Worm (Caenorhabditis elegans): Measurements from ENCODE around the gene K08B12.3.

DNA sequence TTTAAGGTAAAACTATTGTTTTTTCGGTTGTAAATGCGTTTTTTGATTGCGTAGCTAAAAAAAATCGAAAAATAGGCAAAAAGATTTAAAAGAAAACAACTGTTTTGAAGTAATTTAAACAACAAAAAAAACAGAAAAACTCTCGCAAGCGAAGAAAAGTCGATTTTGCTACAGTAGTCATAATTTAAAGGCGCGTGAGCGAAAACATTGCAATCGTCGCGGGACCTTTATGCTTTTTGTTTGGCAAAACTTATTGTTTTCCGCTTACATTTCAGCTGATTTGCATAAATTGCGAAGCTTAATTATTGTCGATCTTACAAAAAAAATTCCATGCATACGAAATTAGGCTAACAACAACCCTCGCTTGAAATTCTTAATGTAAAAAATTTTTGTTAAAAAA is 33.0 kb downstream of the K08B12.3 start:
- TF ChIP-seq Y22D7AL.16 (tag; optimal IDR thresholded peaks at IDR 0.05) = no peak
- TF ChIP-seq unc-3 (GFP tag; conservative IDR thresholded peaks at IDR 0.05) = no peak
- no peak for TF ChIP-seq unc-3 (tag; optimal IDR thresholded peaks at IDR 0.05)
- no peak for TF ChIP-seq unc-86 (tag; optimal IDR thresholded peaks at IDR 0.05)
- TF ChIP-seq zip-5 (tag; optimal IDR thresholded peaks at IDR 0.05) = no peak
- no peak for TF ChIP-seq hlh-15 (tag; optimal IDR thresholded peaks at IDR 0.05)
- TF ChIP-seq pha-4 (tag; optimal IDR thresholded peaks at IDR 0.05) = no peak
- no peak for TF ChIP-seq dve-1 (tag; optimal IDR thresholded peaks at IDR 0.05)
- TF ChIP-seq pax-1 (tag; optimal IDR thresholded peaks at IDR 0.05) = no peak
- no peak for TF ChIP-seq ceh-9 (tag; optimal IDR thresholded peaks at IDR 0.05)

Measured in whole organism, late embryonic.